Fruit fly (Drosophila melanogaster) whole organism, prepupa: ENCODE results near the gene RabGGTa.

Experiments used
- Blimp-1 ChIP-seq: fragments of 200-800 bp; sonication (Bioruptor generic); optimal IDR thresholded peaks from 3 replicates; lab custom pipeline; 2017; ENCODE audit warnings: missing biosample characterization, missing genetic modification characterization, mild to moderate bottlenecking, moderate library complexity, missing genetic modification reagents
- CG10631 ChIP-seq: fragments of 200-800 bp; sonication (Bioruptor generic); optimal IDR thresholded peaks from 2 replicates; lab custom pipeline; 2016; ENCODE audit warnings: missing biosample characterization, missing genetic modification characterization
- CG11762 ChIP-seq: fragments of 200-800 bp; sonication (Bioruptor generic); optimal IDR thresholded peaks from 3 replicates; lab custom pipeline; 2016; ENCODE audit warnings: missing biosample characterization, missing genetic modification characterization; ENCODE audit not compliant: insufficient read depth
- CG11902 ChIP-seq: fragments of 200-800 bp; sonication (Bioruptor generic); optimal IDR thresholded peaks from 3 replicates; lab custom pipeline; 2016; ENCODE audit warnings: missing biosample characterization, missing genetic modification characterization
- CG15336 ChIP-seq: fragments of 200-800 bp; sonication (Bioruptor generic); IDR thresholded peaks from 2 replicates; pipeline ENCODE4 v1.3.6; 2022; ENCODE audit warnings: missing biosample characterization, missing genetic modification characterization
- CG16779 ChIP-seq: fragments of 200-800 bp; sonication (Bioruptor generic); optimal IDR thresholded peaks from 3 replicates; lab custom pipeline; 2017; ENCODE audit warnings: missing biosample characterization, mild to moderate bottlenecking, missing genetic modification characterization
- CG3032 ChIP-seq: fragments of 200-800 bp; optimal IDR thresholded peaks from 2 replicates; lab custom pipeline; 2019; ENCODE audit warnings: missing biosample characterization, mild to moderate bottlenecking, missing genetic modification characterization, moderate library complexity
- CG32006 ChIP-seq: fragments of 200-800 bp; sonication (Bioruptor generic); optimal IDR thresholded peaks from 3 replicates; lab custom pipeline; 2017; ENCODE audit warnings: missing biosample characterization, mild to moderate bottlenecking, missing genetic modification characterization
- CG34406 ChIP-seq: fragments of 200-800 bp; sonication (Bioruptor generic); optimal IDR thresholded peaks from 3 replicates; lab custom pipeline; 2016; ENCODE audit warnings: missing biosample characterization, missing genetic modification characterization
- CG3919 ChIP-seq: fragments of 200-800 bp; sonication (Bioruptor generic); optimal IDR thresholded peaks from 3 replicates; lab custom pipeline; 2016; ENCODE audit warnings: missing biosample characterization, missing genetic modification characterization
- CG4318 ChIP-seq: fragments of 200-800 bp; sonication (Bioruptor generic); optimal IDR thresholded peaks from 3 replicates; lab custom pipeline; 2017; ENCODE audit warnings: missing biosample characterization, mild to moderate bottlenecking, missing genetic modification characterization
- CG6163 ChIP-seq: fragments of 200-800 bp; sonication (Bioruptor generic); IDR thresholded peaks from 3 replicates; pipeline ENCODE4 v1.3.6; 2022; ENCODE audit warnings: missing biosample characterization, missing genetic modification characterization
- CG6276 ChIP-seq: fragments of 200-800 bp; sonication (Bioruptor generic); optimal IDR thresholded peaks from 2 replicates; lab custom pipeline; 2017; ENCODE audit warnings: missing biosample characterization, mild to moderate bottlenecking, missing genetic modification characterization
- CG6792 ChIP-seq: fragments of 200-800 bp; sonication (Bioruptor generic); optimal IDR thresholded peaks from 3 replicates; lab custom pipeline; 2016; ENCODE audit warnings: missing biosample characterization, missing genetic modification characterization
- CG6808 ChIP-seq: fragments of 200-800 bp; sonication (Bioruptor generic); optimal IDR thresholded peaks from 3 replicates; lab custom pipeline; 2017; ENCODE audit warnings: missing biosample characterization, missing genetic modification characterization, mild to moderate bottlenecking, moderate library complexity, missing genetic modification reagents
- CG6854 ChIP-seq: fragments of 200-800 bp; sonication (Bioruptor generic); optimal IDR thresholded peaks from 2 replicates; lab custom pipeline; 2017; ENCODE audit warnings: missing biosample characterization, mild to moderate bottlenecking, missing genetic modification characterization
- CG7368 ChIP-seq: fragments of 200-800 bp; sonication (Bioruptor generic); optimal IDR thresholded peaks from 3 replicates; lab custom pipeline; 2016; ENCODE audit warnings: missing biosample characterization, missing genetic modification characterization
- CG8119 ChIP-seq: fragments of 200-800 bp; sonication (Bioruptor generic); IDR thresholded peaks from 3 replicates; pipeline ENCODE4 v1.3.6; 2022; ENCODE audit warnings: missing biosample characterization, missing genetic modification characterization
- CG8319 ChIP-seq: fragments of 200-800 bp; sonication (Bioruptor generic); optimal IDR thresholded peaks from 3 replicates; lab custom pipeline; 2016; ENCODE audit warnings: missing biosample characterization, missing genetic modification characterization
- CG8632 ChIP-seq: fragments of 200-800 bp; sonication (Bioruptor generic); optimal IDR thresholded peaks from 3 replicates; lab custom pipeline; 2016; ENCODE audit warnings: missing biosample characterization, missing genetic modification characterization
- CG9139 ChIP-seq: fragments of 200-800 bp; sonication (Bioruptor generic); optimal IDR thresholded peaks from 3 replicates; lab custom pipeline; 2017; ENCODE audit warnings: missing biosample characterization, mild to moderate bottlenecking, missing genetic modification characterization
- Eip75B ChIP-seq: fragments of 200-800 bp; sonication (Bioruptor generic); optimal IDR thresholded peaks from 3 replicates; lab custom pipeline; 2016; ENCODE audit warnings: missing biosample characterization, missing genetic modification characterization
- Eip78C ChIP-seq: fragments of 200-800 bp; sonication (Bioruptor generic); peaks from one replicate; lab custom pipeline; 2016; ENCODE audit warnings: missing biosample characterization, missing genetic modification characterization
- Eip93F ChIP-seq: fragments of 200-800 bp; sonication (Bioruptor generic); optimal IDR thresholded peaks from 2 replicates; lab custom pipeline; 2016; ENCODE audit warnings: missing biosample characterization, mild to moderate bottlenecking, missing genetic modification characterization
- Ets96B ChIP-seq: fragments of 200-800 bp; optimal IDR thresholded peaks from 2 replicates; lab custom pipeline; 2019; ENCODE audit warnings: missing biosample characterization, mild to moderate bottlenecking, missing genetic modification characterization, moderate library complexity
- Gug ChIP-seq: fragments of 200-800 bp; sonication (Bioruptor generic); IDR thresholded peaks from 2 replicates; pipeline ENCODE4 v1.3.6; 2022; ENCODE audit warnings: missing biosample characterization, missing genetic modification characterization
- Hr39 ChIP-seq: fragments of 200-800 bp; sonication (Bioruptor generic); optimal IDR thresholded peaks from 2 replicates; lab custom pipeline; 2016; ENCODE audit warnings: missing biosample characterization, missing genetic modification characterization
- Lpt ChIP-seq: fragments of 200-800 bp; sonication (Bioruptor generic); optimal IDR thresholded peaks from 3 replicates; lab custom pipeline; 2016; ENCODE audit warnings: missing biosample characterization, missing genetic modification characterization
- Met ChIP-seq: fragments of 200-800 bp; sonication (Bioruptor generic); optimal IDR thresholded peaks from 3 replicates; lab custom pipeline; 2016; ENCODE audit warnings: missing biosample characterization, missing genetic modification characterization
- OdsH ChIP-seq: fragments of 200-800 bp; sonication (Bioruptor generic); optimal IDR thresholded peaks from 3 replicates; lab custom pipeline; 2016; ENCODE audit warnings: missing biosample characterization, missing genetic modification characterization
- Sox102F ChIP-seq: fragments of 200-800 bp; sonication (Bioruptor generic); optimal IDR thresholded peaks from 2 replicates; lab custom pipeline; 2016; ENCODE audit warnings: missing biosample characterization, mild to moderate bottlenecking, missing genetic modification characterization
- Sox14 ChIP-seq: fragments of 200-800 bp; sonication (Bioruptor generic); optimal IDR thresholded peaks from 3 replicates; lab custom pipeline; 2016; ENCODE audit warnings: missing biosample characterization, missing genetic modification characterization
- achi ChIP-seq: fragments of 200-800 bp; sonication (Bioruptor generic); optimal IDR thresholded peaks from 3 replicates; lab custom pipeline; 2016; ENCODE audit warnings: missing biosample characterization, missing genetic modification characterization
- acj6 ChIP-seq: fragments of 200-800 bp; sonication (Bioruptor generic); optimal IDR thresholded peaks from 3 replicates; lab custom pipeline; 2016; ENCODE audit warnings: missing biosample characterization, missing genetic modification characterization
- cyc ChIP-seq: fragments of 200-800 bp; sonication (Bioruptor generic); optimal IDR thresholded peaks from 3 replicates; lab custom pipeline; 2016; ENCODE audit warnings: missing biosample characterization, missing genetic modification characterization
- dac ChIP-seq: fragments of 200-800 bp; sonication (Bioruptor generic); optimal IDR thresholded peaks from 2 replicates; lab custom pipeline; 2017; ENCODE audit warnings: missing biosample characterization, mild to moderate bottlenecking, missing genetic modification characterization
- dsx ChIP-seq: fragments of 200-800 bp; optimal IDR thresholded peaks from 3 replicates; lab custom pipeline; 2019; ENCODE audit warnings: missing biosample characterization, mild to moderate bottlenecking, missing genetic modification characterization, moderate library complexity; ENCODE audit not compliant: poor library complexity, severe bottlenecking
- eg ChIP-seq: fragments of 200-800 bp; sonication (Bioruptor generic); IDR thresholded peaks from 3 replicates; pipeline ENCODE4 v1.3.6; 2022; ENCODE audit warnings: missing biosample characterization, missing genetic modification characterization
- fkh ChIP-seq: fragments of 200-800 bp; sonication (Bioruptor generic); optimal IDR thresholded peaks from 3 replicates; lab custom pipeline; 2017; ENCODE audit warnings: missing biosample characterization, mild to moderate bottlenecking, missing genetic modification characterization, moderate library complexity
- lz ChIP-seq: fragments of 200-800 bp; sonication (Bioruptor generic); optimal IDR thresholded peaks from 3 replicates; lab custom pipeline; 2016; ENCODE audit warnings: missing biosample characterization, missing genetic modification characterization
- net ChIP-seq: fragments of 200-800 bp; sonication (Bioruptor generic); optimal IDR thresholded peaks from 3 replicates; lab custom pipeline; 2016; ENCODE audit warnings: missing biosample characterization, missing genetic modification characterization
- salr ChIP-seq, 2 experiments: fragments of 200-800 bp; sonication (Bioruptor generic); optimal IDR thresholded peaks; 3 replicates each; lab custom pipeline; 2016 to 2018; ENCODE audit warnings: missing biosample characterization in 2 of 2, missing genetic modification characterization in 2 of 2, mild to moderate bottlenecking in 1 of 2
- spab ChIP-seq: fragments of 200-800 bp; sonication (Bioruptor generic); optimal IDR thresholded peaks from 2 replicates; lab custom pipeline; 2017; ENCODE audit warnings: missing biosample characterization, mild to moderate bottlenecking, missing genetic modification characterization, missing genetic modification reagents
- ss ChIP-seq, 2 experiments: fragments of 200-800 bp; sonication (Bioruptor generic); optimal IDR thresholded peaks; 2 replicates in 1 of 2; 3 replicates in 1 of 2; lab custom pipeline; 2017 to 2018; ENCODE audit warnings: mild to moderate bottlenecking in 2 of 2, missing biosample characterization in 2 of 2, missing genetic modification characterization in 2 of 2, moderate library complexity in 1 of 2
- svp ChIP-seq: fragments of 200-800 bp; sonication (Bioruptor generic); peaks from one replicate; lab custom pipeline; 2016; ENCODE audit warnings: missing biosample characterization, missing genetic modification characterization
- topi ChIP-seq: fragments of 200-800 bp; sonication (Bioruptor generic); optimal IDR thresholded peaks from 3 replicates; lab custom pipeline; 2016; ENCODE audit warnings: missing biosample characterization, missing genetic modification characterization

Gene RabGGTa

DNA sequence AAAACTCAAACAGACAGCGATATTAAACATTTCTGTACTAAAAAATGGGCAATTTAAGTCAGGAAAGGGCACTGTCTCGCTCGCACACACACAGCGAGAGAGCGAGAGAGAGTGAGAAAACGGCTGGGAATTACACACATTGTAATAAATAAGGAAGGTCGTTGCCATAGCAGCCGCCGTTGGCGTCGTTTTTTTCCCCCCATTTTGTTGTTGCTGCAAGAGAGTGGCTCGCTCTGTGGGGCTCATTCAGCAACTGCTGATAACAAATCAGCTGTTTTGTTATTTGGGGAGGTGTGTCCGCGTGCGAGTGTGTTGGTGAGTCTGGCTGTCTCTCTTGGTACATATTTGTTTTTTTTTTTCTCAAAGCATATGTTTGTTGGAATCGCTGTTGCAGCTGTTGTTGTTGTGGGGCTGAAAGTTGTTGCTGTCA is 40.0 kb upstream of the RabGGTa start (continued):
- no peak for TF ChIP-seq CG10631
- TF ChIP-seq dsx (GFP tag; lab: Kevin White, UChicago) = peak; percentile 97
- peak; percentile 11 for TF ChIP-seq Blimp-1 (GFP tag; lab: Kevin White, UChicago)
- no peak for TF ChIP-seq cyc
- peak; percentile 80 for TF ChIP-seq CG6854 (GFP tag; lab: Kevin White, UChicago)
- TF ChIP-seq Lpt (GFP tag; lab: Kevin White, UChicago) = peak; percentile 29
- no peak for TF ChIP-seq achi (GFP tag; lab: Kevin White, UChicago)
- peak; percentile 42 for TF ChIP-seq Eip78C (GFP tag; lab: Kevin White, UChicago)
- TF ChIP-seq CG7368 (GFP tag; lab: Kevin White, UChicago) = no peak
- peak; percentile 34 for TF ChIP-seq CG8632 (GFP tag; lab: Kevin White, UChicago)
- peak; percentile 6 for TF ChIP-seq OdsH
- TF ChIP-seq spab (GFP tag; lab: Kevin White, UChicago) = peak; percentile 35
- no peak for TF ChIP-seq lz (GFP tag; lab: Kevin White, UChicago)
- peak; percentile 96 for TF ChIP-seq fkh
- no peak for TF ChIP-seq acj6 (GFP tag; lab: Kevin White, UChicago)
- peak; percentile 78 for TF ChIP-seq Eip75B (GFP tag; lab: Kevin White, UChicago)
- TF ChIP-seq Sox14 = peak; percentile 17
- peak; percentile 9 for TF ChIP-seq CG34406 (GFP tag; lab: Kevin White, UChicago)
- no peak for TF ChIP-seq CG11902 (GFP tag; lab: Kevin White, UChicago)
- TF ChIP-seq, all 60 proteins: peak for 28

DNA sequence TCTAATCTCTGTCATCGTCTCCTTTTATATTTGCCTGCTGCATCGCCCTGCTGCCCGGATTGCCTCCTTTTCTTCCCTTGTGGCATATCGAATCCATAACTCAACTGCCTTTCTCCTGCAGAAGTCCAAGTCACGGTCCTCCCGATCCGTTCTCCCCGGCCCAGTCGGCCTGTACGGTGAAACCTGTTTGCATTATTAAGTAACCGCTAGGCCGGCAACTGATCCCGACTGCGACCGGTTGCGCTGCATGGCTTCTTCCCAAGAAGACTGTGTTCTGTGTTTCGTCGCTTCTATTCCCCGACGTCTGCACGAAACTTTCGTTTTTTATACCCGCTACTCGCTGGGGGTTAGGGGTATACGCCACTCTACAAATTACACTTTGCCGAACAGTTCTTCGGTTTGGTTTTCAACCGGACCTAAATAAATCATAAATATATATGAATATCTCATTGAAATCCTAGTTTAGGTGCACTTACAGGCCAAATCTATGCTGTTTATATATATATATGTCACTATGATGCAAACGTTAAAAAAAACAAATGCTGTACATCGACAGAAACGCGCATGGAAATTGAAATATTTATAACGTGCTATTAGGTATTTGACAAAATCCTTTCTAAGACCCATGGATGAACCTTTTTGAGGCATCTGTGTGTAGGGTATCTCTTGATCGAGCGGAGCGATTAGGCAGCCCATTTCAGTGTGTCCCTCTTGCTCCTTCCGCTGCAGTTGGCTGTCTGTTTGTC is 38.2 kb upstream of the RabGGTa start:
- peak; percentile 27 for TF ChIP-seq CG11902 (GFP tag; lab: Kevin White, UChicago)
- peak; percentile 67 for TF ChIP-seq Sox14
- peak; percentile 53; the same call in 1 of the 3 replicates for TF ChIP-seq CG6163
- TF ChIP-seq Eip75B (GFP tag; lab: Kevin White, UChicago) = peak; percentile 67
- peak; percentile 69 for TF ChIP-seq CG8632 (GFP tag; lab: Kevin White, UChicago)
- TF ChIP-seq CG3032 (tag; lab: Kevin White, UChicago) = peak; percentile 87
- TF ChIP-seq Hr39 (GFP tag; lab: Kevin White, UChicago) = peak; percentile 32
- peak; percentile 80 for TF ChIP-seq svp (GFP tag; lab: Kevin White, UChicago)
- peak; percentile 52 for TF ChIP-seq Sox102F (GFP tag; lab: Kevin White, UChicago)
- TF ChIP-seq CG8319 (GFP tag; lab: Kevin White, UChicago) = peak; percentile 45
- TF ChIP-seq CG15336 (GFP tag; lab: Robert Waterston, UW) = peak; percentile 60
- peak; percentile 55 for TF ChIP-seq CG4318 (GFP tag; lab: Kevin White, UChicago)
- TF ChIP-seq ss (GFP tag; optimal IDR thresholded peaks at IDR 0.05; lab: Kevin White, UChicago) = peak; percentile 73 to 74
- peak; percentile 93 for TF ChIP-seq Eip78C (GFP tag; lab: Kevin White, UChicago)
- TF ChIP-seq Ets96B (tag; lab: Kevin White, UChicago) = peak; percentile 87
- peak; percentile 62 for TF ChIP-seq CG6792 (GFP tag; lab: Kevin White, UChicago)
- TF ChIP-seq Eip93F = no peak
- TF ChIP-seq CG6808 (GFP tag; lab: Kevin White, UChicago) = peak; percentile 84
- peak; percentile 54 for TF ChIP-seq CG11762 (GFP tag; lab: Kevin White, UChicago)
- peak; percentile 57 for TF ChIP-seq CG34406 (GFP tag; lab: Kevin White, UChicago)
- peak; percentile 11 for TF ChIP-seq dac
- peak; percentile 51 for TF ChIP-seq CG6276 (GFP tag; lab: Kevin White, UChicago)
- peak; percentile 32 for TF ChIP-seq CG7368 (GFP tag; lab: Kevin White, UChicago)
- TF ChIP-seq CG6854 (GFP tag; lab: Kevin White, UChicago) = no peak
- peak; percentile 54 for TF ChIP-seq topi (GFP tag; lab: Kevin White, UChicago)
- peak; percentile 75 for TF ChIP-seq OdsH
- peak; percentile 91 for TF ChIP-seq Blimp-1 (GFP tag; lab: Kevin White, UChicago)
- peak; percentile 52 for TF ChIP-seq Met (GFP tag; lab: Kevin White, UChicago)
- TF ChIP-seq Gug (GFP tag; lab: Robert Waterston, UW) = no peak
- peak; percentile 61 for TF ChIP-seq CG9139 (GFP tag; lab: Kevin White, UChicago)
- TF ChIP-seq CG10631 = peak; percentile 84
- no peak for TF ChIP-seq eg (GFP tag; lab: Robert Waterston, UW)
- TF ChIP-seq net (GFP tag; lab: Kevin White, UChicago) = peak; percentile 62
- peak; percentile 76 to 83 for TF ChIP-seq salr (GFP tag; optimal IDR thresholded peaks at IDR 0.05; lab: Kevin White, UChicago)
- peak; percentile 30 for TF ChIP-seq CG16779 (tag; lab: Kevin White, UChicago)
- peak; percentile 59 for TF ChIP-seq CG8119
- TF ChIP-seq CG32006 (GFP tag; lab: Kevin White, UChicago) = peak; percentile 82
- peak; percentile 80 for TF ChIP-seq CG3919
